Worm (Caenorhabditis elegans): ENCODE data around the gene C45G9.2.

Gene C45G9.2

ce11 chrIII:5044709-5045108 is 24.2 kb upstream of the C45G9.2 start, which contains the start of gene C45G9.14:
Gene C45G9.14 (plus strand): TSS chrIII:5045009.
- TF ChIP-seq K12H6.12 (tag; optimal IDR thresholded peaks at IDR 0.05) (no peak), ceh-91 (GFP tag; IDR thresholded peaks at IDR 0.05) (no peak), ztf-26 (tag; optimal IDR thresholded peaks at IDR 0.05) (no peak), attf-6 (GFP tag; IDR thresholded peaks at IDR 0.05) (no peak), die-1 (tag; optimal IDR thresholded peaks at IDR 0.05) (no peak), let-607 (tag; optimal IDR thresholded peaks at IDR 0.05) (no peak)

ce11 chrIII:5047175-5047574 is 21.7 kb upstream of the C45G9.2 start, which contains the start of gene txbp-3:
Gene txbp-3 (minus strand): TSS chrIII:5047459.
- TF ChIP-seq snpc-4 (GFP tag; optimal IDR thresholded peaks at IDR 0.05), result no peak
- peak in 1 of 4 experiments; percentile 49 for TF ChIP-seq snpc-4 (tag; optimal IDR thresholded peaks at IDR 0.05)
- TF ChIP-seq hmg-1.2 (GFP tag; IDR thresholded peaks at IDR 0.05), result peak; percentile 20; the same call in 1 of the 2 replicates
- no peak for TF ChIP-seq mel-28 (tag; optimal IDR thresholded peaks at IDR 0.05; ENCODE audit: borderline replicate concordance)
- TF ChIP-seq nhr-80 (tag; optimal IDR thresholded peaks at IDR 0.05), result peak; percentile 90
- no peak for TF ChIP-seq T07F8.4 (tag; optimal IDR thresholded peaks at IDR 0.05)
- no peak for TF ChIP-seq F23B12.7 (tag; optimal IDR thresholded peaks at IDR 0.05; ENCODE audit: insufficient read depth)
- TF ChIP-seq ets-4 (GFP tag; optimal IDR thresholded peaks at IDR 0.05), result peak; percentile 36
- TF ChIP-seq ceh-100 (GFP tag; IDR thresholded peaks at IDR 0.05), result no peak
- TF ChIP-seq snpc-3.4 (tag; optimal IDR thresholded peaks at IDR 0.05), result no peak
- TF ChIP-seq let-607 (tag; optimal IDR thresholded peaks at IDR 0.05), result no peak
- no peak for TF ChIP-seq nfya-2 (GFP tag; IDR thresholded peaks at IDR 0.05)
- no peak for TF ChIP-seq sptf-2 (GFP tag; optimal IDR thresholded peaks at IDR 0.05)
- TF ChIP-seq gei-17 (GFP tag; optimal IDR thresholded peaks at IDR 0.05), result no peak
- no peak for TF ChIP-seq dpl-1 (GFP tag; optimal IDR thresholded peaks at IDR 0.05)
- TF ChIP-seq lin-26 (GFP tag; IDR thresholded peaks at IDR 0.05), result no peak

- TF ChIP-seq pha-4 (tag; optimal IDR thresholded peaks at IDR 0.05), result no peak
- no peak for TF ChIP-seq lin-35 (GFP tag; optimal IDR thresholded peaks at IDR 0.05)
- TF ChIP-seq nhr-27 (tag; optimal IDR thresholded peaks at IDR 0.05), result no peak
- no peak for TF ChIP-seq ceh-100 (GFP tag; IDR thresholded peaks at IDR 0.05)
- TF ChIP-seq D2030.7 (GFP tag; IDR thresholded peaks at IDR 0.05), result no peak
- no peak for TF ChIP-seq rcor-1 (GFP tag; IDR thresholded peaks at IDR 0.05)
- no peak for TF ChIP-seq ztf-26 (tag; optimal IDR thresholded peaks at IDR 0.05)
- no peak for TF ChIP-seq let-526 (GFP tag; IDR thresholded peaks at IDR 0.05)
- TF ChIP-seq mel-28 (tag; optimal IDR thresholded peaks at IDR 0.05; ENCODE audit: borderline replicate concordance), result no peak
- no peak for TF ChIP-seq dpff-1 (tag; optimal IDR thresholded peaks at IDR 0.05)
- no peak for TF ChIP-seq F23B12.7 (tag; optimal IDR thresholded peaks at IDR 0.05; ENCODE audit: insufficient read depth)
- no peak for TF ChIP-seq atf-7 (tag; optimal IDR thresholded peaks at IDR 0.05)
- TF ChIP-seq him-1 (tag; optimal IDR thresholded peaks at IDR 0.05), result peak; percentile 18
- TF ChIP-seq rpc-1 (optimal IDR thresholded peaks at IDR 0.05), result no peak
- TF ChIP-seq rpc-1 (tag; optimal IDR thresholded peaks at IDR 0.05), result no peak
- TF ChIP-seq chd-7 (tag; optimal IDR thresholded peaks at IDR 0.05), result no peak
- no peak for TF ChIP-seq fkh-3 (tag; optimal IDR thresholded peaks at IDR 0.05)
- TF ChIP-seq ztf-3 (GFP tag; optimal IDR thresholded peaks at IDR 0.05), result no peak
- TF ChIP-seq efl-1 (GFP tag; optimal IDR thresholded peaks at IDR 0.05), result peak; percentile 8
- TF ChIP-seq ztf-28 (GFP tag; IDR thresholded peaks at IDR 0.05), result no peak
- peak; percentile 91 for TF ChIP-seq lsl-1 (GFP tag; optimal IDR thresholded peaks at IDR 0.05)
- no peak for TF ChIP-seq Y95B8A.8 (GFP tag; IDR thresholded peaks at IDR 0.05)
- no peak for TF ChIP-seq nfyb-1 (GFP tag; IDR thresholded peaks at IDR 0.05)
- TF ChIP-seq ceh-79 (tag; optimal IDR thresholded peaks at IDR 0.05), result no peak
- peak; percentile 90 for TF ChIP-seq madf-6 (GFP tag; IDR thresholded peaks at IDR 0.05)
- peak; percentile 82 for TF ChIP-seq lin-54 (GFP tag; optimal IDR thresholded peaks at IDR 0.05)
- TF ChIP-seq nhr-90 (tag; optimal IDR thresholded peaks at IDR 0.05), result no peak
- no peak for TF ChIP-seq cebp-1 (GFP tag; IDR thresholded peaks at IDR 0.05)
- TF ChIP-seq cebp-1 (tag; optimal IDR thresholded peaks at IDR 0.05), result no peak
- no peak for TF ChIP-seq ztf-22 (GFP tag; optimal IDR thresholded peaks at IDR 0.05)
Observed at ce11 chrIII:5047740-5048139, 21.1 kb upstream of the C45G9.2 start, which contains the start of gene C45G9.5. Gene C45G9.5 (plus strand): TSS chrIII:5048117.
